Worm (Caenorhabditis elegans) whole organism, midembryonic: Measurements from ENCODE around the gene cri-3.

ENCODE experiments used
- T22C8.4 ChIP-seq: fragments of 200-800 bp; sonication (Bioruptor generic); IDR thresholded peaks from 2 replicates; pipeline ENCODE4 v1.3.6; 2022; ENCODE audit warnings: missing genetic modification characterization, missing compliant biosample characterization
- cog-1 ChIP-seq: sonication (generic microtip); optimal IDR thresholded peaks from 2 replicates; lab custom pipeline; 2016; ENCODE audit warnings: missing genetic modification characterization, missing compliant biosample characterization
- flt-1 ChIP-seq: fragments of 200-800 bp; sonication (Bioruptor generic); IDR thresholded peaks from 2 replicates; pipeline ENCODE4 v1.3.6; 2022; ENCODE audit warnings: missing genetic modification characterization, missing compliant biosample characterization
- klf-2 ChIP-seq: fragments of 200-800 bp; sonication (Bioruptor generic); conservative IDR thresholded peaks from 2 replicates; pipeline ENCODE4 v1.3.6; 2022; ENCODE audit warnings: missing genetic modification reagents, missing genetic modification characterization, missing compliant biosample characterization
- med-1 ChIP-seq: sonication (generic microtip); optimal IDR thresholded peaks from 2 replicates; lab custom pipeline; 2017; ENCODE audit warnings: missing genetic modification characterization, mild to moderate bottlenecking, missing compliant biosample characterization, antibody characterized with exemption, missing genetic modification reagents; ENCODE audit not compliant: insufficient read depth
- ref-1 ChIP-seq: fragments of 200-800 bp; sonication (Bioruptor generic); conservative IDR thresholded peaks from 2 replicates; pipeline ENCODE4 v1.3.6; 2022; ENCODE audit warnings: missing genetic modification reagents, missing genetic modification characterization, missing compliant biosample characterization
- tab-1 ChIP-seq: fragments of 200-800 bp; sonication (Bioruptor generic); IDR thresholded peaks from 2 replicates; pipeline ENCODE4 v1.3.6; 2022; ENCODE audit warnings: missing genetic modification characterization, missing compliant biosample characterization
- ztf-23 ChIP-seq: fragments of 200-800 bp; sonication (Bioruptor generic); IDR thresholded peaks from 2 replicates; pipeline ENCODE4 v1.3.6; 2022; ENCODE audit warnings: missing genetic modification reagents, missing genetic modification characterization, missing compliant biosample characterization
- ztf-29 ChIP-seq: fragments of 200-800 bp; sonication (Bioruptor generic); IDR thresholded peaks from 2 replicates; pipeline ENCODE4 v1.3.6; 2022; ENCODE audit warnings: missing genetic modification reagents, missing genetic modification characterization, missing compliant biosample characterization

ce11 chrIII:3377700-3378099, 18.5 kb upstream of the cri-3 start:
- TF ChIP-seq ztf-29 = no peak
- no peak for TF ChIP-seq T22C8.4 (GFP tag; lab: Robert Waterston, UW)
- TF ChIP-seq cog-1 (tag; lab: Kevin White, UChicago) = no peak
- TF ChIP-seq klf-2 (GFP tag; lab: Robert Waterston, UW) = no peak
- TF ChIP-seq ref-1 (GFP tag; lab: Robert Waterston, UW) = no peak
- TF ChIP-seq ztf-23 (GFP tag; lab: Robert Waterston, UW) = no peak
- no peak for TF ChIP-seq tab-1 (GFP tag; lab: Robert Waterston, UW)
- no peak for TF ChIP-seq flt-1 (GFP tag; lab: Robert Waterston, UW)
- no peak for TF ChIP-seq med-1
